Fruit fly (Drosophila melanogaster): ENCODE results near the gene tara.

The tara gene

DNA sequence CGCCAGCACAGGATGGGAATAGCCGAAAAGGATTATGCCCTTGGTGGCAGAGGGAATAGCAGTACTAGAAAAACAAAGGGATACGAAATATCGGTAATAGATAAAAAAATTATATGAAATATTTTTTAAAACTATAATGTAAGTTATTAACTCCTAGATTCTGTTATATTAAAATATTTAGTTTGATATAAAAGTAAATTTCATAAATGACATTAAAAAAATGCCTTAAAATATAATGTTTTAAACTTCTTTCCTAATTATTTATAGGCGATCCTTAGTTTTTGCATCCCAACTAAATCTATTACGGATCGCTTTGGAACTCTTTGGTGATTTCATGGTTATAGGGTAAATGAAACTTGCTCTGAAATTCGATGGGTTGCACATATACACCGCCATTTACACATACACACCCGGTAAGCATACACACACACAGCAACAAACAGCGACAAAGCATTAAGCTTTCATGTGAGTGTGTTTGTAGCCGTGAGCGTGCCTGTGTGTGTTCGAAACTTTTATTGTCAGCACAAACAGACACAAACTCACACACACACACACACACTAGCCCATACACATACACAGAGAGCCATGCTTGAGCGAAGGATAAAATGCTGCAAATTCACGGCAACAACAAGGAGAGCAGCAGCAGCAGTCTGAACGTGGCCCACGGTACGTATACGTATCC is 11.5 kb upstream of the tara start (continued):
- TF ChIP-seq CG8290 (GFP tag; optimal IDR thresholded peaks at IDR 0.05) (no peak), CG8290 (tag; optimal IDR thresholded peaks at IDR 0.05) (peak in 1 of 2 experiments; percentile 1), CG2678 (tag; optimal IDR thresholded peaks at IDR 0.05) (peak; percentile 74), CG4424 (GFP tag; optimal IDR thresholded peaks at IDR 0.05) (peak; percentile 12), nom (GFP tag; optimal IDR thresholded peaks at IDR 0.05) (peak; percentile 1), Xbp1 (GFP tag; optimal IDR thresholded peaks at IDR 0.05) (peak; percentile 2), abd-A (tag; optimal IDR thresholded peaks at IDR 0.05) (peak; percentile 82), CG2875 (GFP tag; optimal IDR thresholded peaks at IDR 0.05) (no peak), Sox102F (GFP tag; optimal IDR thresholded peaks at IDR 0.05) (peak; percentile 33), Sox100B (GFP tag; optimal IDR thresholded peaks at IDR 0.05) (peak; percentile 58), CG10979 (tag; optimal IDR thresholded peaks at IDR 0.05) (peak; percentile 14), lab (GFP tag; optimal IDR thresholded peaks at IDR 0.05) (peak; percentile 48), PHDP (tag; optimal IDR thresholded peaks at IDR 0.05) (peak; percentile 34), bcd (GFP tag; optimal IDR thresholded peaks at IDR 0.05) (peak; percentile 32), CG8924 (tag; optimal IDR thresholded peaks at IDR 0.05) (peak; percentile 54), gcm (GFP tag; optimal IDR thresholded peaks at IDR 0.05) (no peak), CG2712 (tag; optimal IDR thresholded peaks at IDR 0.05) (peak; percentile 47), BtbVII (GFP tag; optimal IDR thresholded peaks at IDR 0.05) (peak; percentile 68), gem (tag; optimal IDR thresholded peaks at IDR 0.05) (peak; percentile 68), CG6254 (GFP tag; optimal IDR thresholded peaks at IDR 0.05) (peak; percentile 11), row (GFP tag; IDR thresholded peaks at IDR 0.05) (peak; percentile 5; the same call in 1 of the 3 replicates), CG17361 (GFP tag; IDR thresholded peaks at IDR 0.05) (peak; percentile 64; the same call in 2 of the 3 replicates), Hr51 (GFP tag; optimal IDR thresholded peaks at IDR 0.05) (peak in 1 of 2 experiments; percentile 36), CG31388 (GFP tag; optimal IDR thresholded peaks at IDR 0.05) (no peak), Hr3 (GFP tag; optimal IDR thresholded peaks at IDR 0.05) (peak; percentile 12), cas (GFP tag; IDR thresholded peaks at IDR 0.05) (no peak), Fer1 (GFP tag; optimal IDR thresholded peaks at IDR 0.05) (peak; percentile 31), Oli (tag; optimal IDR thresholded peaks at IDR 0.05) (peak; percentile 28), lbe (GFP tag; optimal IDR thresholded peaks at IDR 0.05) (no peak), CG11695 (GFP tag; IDR thresholded peaks at IDR 0.05) (0 out of 3 replicates have a peak, but pooled peaks have one; percentile 15), Myb (GFP tag; optimal IDR thresholded peaks at IDR 0.05) (no peak), CG10267 (tag; optimal IDR thresholded peaks at IDR 0.05) (peak; percentile 6), phol (tag; optimal IDR thresholded peaks at IDR 0.05) (peak; percentile 31), rib (GFP tag; IDR thresholded peaks at IDR 0.05) (no peak), CG12391 (tag; optimal IDR thresholded peaks at IDR 0.05) (peak; percentile 4), Ssrp (tag; optimal IDR thresholded peaks at IDR 0.05) (peak; percentile 30), CG6765 (GFP tag; optimal IDR thresholded peaks at IDR 0.05) (peak; percentile 19), D19A (tag; optimal IDR thresholded peaks at IDR 0.05) (peak; percentile 94), cwo (GFP tag; optimal IDR thresholded peaks at IDR 0.05) (peak; percentile 44), CG15479 (GFP tag; optimal IDR thresholded peaks at IDR 0.05) (no peak), exex (tag; optimal IDR thresholded peaks at IDR 0.05) (no peak), Asciz (GFP tag; optimal IDR thresholded peaks at IDR 0.05) (peak; percentile 21), nmo (GFP tag; optimal IDR thresholded peaks at IDR 0.05) (peak; percentile 23), CG8388 (GFP tag; optimal IDR thresholded peaks at IDR 0.05) (peak; percentile 4), CG10543 (GFP tag; optimal IDR thresholded peaks at IDR 0.05) (peak; percentile 46), zen2 (GFP tag; IDR thresholded peaks at IDR 0.05; ENCODE audit: partially characterized antibody) (no peak), CG13296 (GFP tag; optimal IDR thresholded peaks at IDR 0.05) (peak; percentile 28), CG6854 (GFP tag; optimal IDR thresholded peaks at IDR 0.05) (no peak)
